Fruit fly (Drosophila melanogaster): ENCODE data around the gene rtv.
A peak's percentile ranks its signal among the peaks of the same experiment; 100 is the strongest.

rtv gene

DNA sequence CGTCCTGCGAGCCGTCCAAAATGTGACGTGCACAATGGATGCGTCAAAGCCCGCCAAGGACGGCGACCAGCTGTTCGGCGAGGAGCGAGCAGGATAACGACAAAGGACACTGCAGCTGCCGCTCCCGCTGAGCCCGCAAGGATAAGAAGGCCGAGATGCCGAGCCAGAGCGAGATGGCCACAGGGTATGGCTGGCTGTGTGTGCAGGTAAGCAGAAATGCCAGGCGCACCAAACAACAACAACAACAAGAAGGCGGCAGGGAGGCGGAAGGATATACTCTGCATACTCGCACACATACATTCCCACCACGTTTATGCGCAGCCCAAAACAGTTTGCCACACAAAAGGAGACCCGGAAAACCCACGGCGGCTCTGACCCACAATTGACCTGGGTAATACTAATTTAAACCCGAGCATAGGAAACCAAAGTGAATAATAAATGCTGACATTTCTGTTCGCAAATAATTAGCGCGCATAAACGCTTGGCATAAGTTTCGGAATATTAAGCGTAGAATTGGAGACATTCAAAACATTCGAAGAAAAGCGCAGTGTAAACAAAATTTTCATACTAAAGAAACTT, 7.1 kb downstream of the rtv start:
- TF ChIP-seq CTCF (optimal IDR thresholded peaks at IDR 0.05): no peak
- no peak for TF ChIP-seq CG8478 (optimal IDR thresholded peaks at IDR 0.05)

DNA sequence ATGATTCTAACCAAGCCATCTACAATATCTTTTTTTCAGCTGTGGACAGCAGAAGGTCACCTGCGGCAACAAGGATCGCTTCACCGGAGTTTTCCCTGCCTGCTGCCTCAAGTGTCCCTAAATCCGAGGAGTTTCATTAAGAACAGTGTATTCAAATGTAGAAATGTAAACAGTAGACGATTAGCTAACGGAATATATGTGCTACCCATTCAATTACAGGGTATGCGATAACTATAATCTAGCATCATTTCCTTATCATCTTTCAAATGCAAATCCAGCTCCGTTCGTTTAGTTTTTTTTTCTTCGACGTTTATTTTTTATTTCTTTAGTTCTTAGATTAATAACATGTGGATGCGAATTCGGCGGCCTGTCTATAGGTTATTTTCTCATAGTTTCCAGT, 9.2 kb downstream of the rtv start:
- TF ChIP-seq CG8478 (optimal IDR thresholded peaks at IDR 0.05): no peak
- TF ChIP-seq CTCF (optimal IDR thresholded peaks at IDR 0.05): no peak

DNA sequence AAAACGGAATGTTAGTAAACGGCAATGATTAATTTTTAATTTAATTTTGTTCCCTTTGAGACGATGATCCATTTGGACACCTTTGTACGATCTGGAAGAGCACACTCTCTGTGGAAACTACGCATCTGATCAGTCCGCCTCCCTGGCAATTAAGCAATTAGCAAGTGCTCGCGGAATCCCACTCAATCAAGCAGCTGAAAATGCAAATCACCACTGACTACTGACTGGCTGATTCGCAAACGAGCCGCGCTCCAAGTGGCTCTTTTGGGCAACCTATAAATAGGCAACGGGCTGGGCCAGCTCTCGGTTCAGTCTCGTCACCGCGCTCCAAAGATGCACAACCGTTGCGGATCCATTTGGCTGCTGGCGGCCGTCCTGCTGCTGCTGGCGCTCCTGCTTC, 10.0 kb downstream of the rtv start, which contains the start of gene CG15201:
Gene CG15201, plus strand, starts transcription at position 301 of the 400 bp plus-strand sequence.
- TF ChIP-seq CG8478 (optimal IDR thresholded peaks at IDR 0.05): no peak
- TF ChIP-seq CTCF (optimal IDR thresholded peaks at IDR 0.05): no peak

DNA sequence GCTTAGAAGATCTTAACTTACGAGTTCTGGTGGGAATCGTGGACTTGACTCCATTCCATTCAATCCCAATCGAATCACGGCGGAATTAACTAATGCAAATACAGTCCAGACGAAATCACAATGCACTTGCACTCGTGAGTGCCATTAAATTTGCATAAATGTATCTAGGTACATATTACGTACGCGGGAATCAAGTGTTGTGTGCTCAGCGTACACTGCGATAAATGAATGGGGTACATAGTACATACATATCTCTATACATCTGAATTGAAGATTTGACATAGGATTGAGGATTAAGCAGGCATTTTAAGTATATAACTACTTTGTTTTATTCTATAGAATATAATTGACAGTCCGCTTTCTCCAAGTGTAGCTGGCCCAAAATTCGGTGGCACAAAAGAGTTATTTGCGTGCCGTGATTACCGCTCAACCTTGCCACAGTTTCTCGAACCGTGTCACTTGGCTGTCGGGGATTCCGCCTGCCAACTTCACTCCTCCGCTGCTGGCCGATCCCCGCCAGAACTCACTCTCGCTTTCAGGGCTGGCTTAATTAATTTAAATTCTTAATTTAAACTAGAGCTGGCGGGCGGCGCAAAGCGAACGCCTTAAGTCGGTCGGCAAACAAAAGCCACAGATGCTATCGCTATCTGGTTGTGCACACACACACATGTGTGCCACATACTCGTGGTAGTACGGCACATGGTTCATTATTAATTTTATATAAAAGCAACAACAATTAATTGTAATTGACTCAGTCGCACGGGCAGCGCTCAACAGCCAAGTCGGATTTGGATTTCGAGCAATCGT, 11.8 kb downstream of the rtv start, which contains the start of the genes CG15199 and CG15202:
Gene CG15199, minus strand, starts transcription at position 51 of the 807 bp plus-strand sequence.
Gene CG15202, plus strand, starts transcription at position 757 of the 807 bp plus-strand sequence.
- TF ChIP-seq CG8478 (optimal IDR thresholded peaks at IDR 0.05) (no peak), CTCF (optimal IDR thresholded peaks at IDR 0.05) (no peak)

DNA sequence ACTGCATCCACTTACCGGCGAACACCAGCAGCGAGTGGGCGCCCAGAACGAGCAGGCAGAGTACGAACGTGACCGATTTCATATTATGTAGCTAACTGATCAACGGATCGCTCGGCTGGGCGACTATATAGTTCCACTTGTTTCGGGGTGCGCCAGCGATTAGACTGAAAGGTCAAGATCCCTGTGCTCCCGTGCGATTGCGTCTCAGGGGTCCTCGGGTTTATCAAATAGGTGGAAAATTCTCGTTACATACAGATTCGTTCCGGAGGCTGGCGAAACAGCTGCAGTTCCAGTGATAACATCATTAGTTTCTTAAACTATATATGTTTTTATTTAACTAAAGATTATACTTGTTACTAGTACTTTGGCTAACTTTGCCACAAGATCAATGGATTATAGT, 13.6 kb downstream of the rtv start, which contains the start of gene ssp7:
Gene ssp7, minus strand, starts transcription at position 101 of the 400 bp plus-strand sequence.
- TF ChIP-seq CG8478 (optimal IDR thresholded peaks at IDR 0.05): no peak
- no peak for TF ChIP-seq CTCF (optimal IDR thresholded peaks at IDR 0.05)

DNA sequence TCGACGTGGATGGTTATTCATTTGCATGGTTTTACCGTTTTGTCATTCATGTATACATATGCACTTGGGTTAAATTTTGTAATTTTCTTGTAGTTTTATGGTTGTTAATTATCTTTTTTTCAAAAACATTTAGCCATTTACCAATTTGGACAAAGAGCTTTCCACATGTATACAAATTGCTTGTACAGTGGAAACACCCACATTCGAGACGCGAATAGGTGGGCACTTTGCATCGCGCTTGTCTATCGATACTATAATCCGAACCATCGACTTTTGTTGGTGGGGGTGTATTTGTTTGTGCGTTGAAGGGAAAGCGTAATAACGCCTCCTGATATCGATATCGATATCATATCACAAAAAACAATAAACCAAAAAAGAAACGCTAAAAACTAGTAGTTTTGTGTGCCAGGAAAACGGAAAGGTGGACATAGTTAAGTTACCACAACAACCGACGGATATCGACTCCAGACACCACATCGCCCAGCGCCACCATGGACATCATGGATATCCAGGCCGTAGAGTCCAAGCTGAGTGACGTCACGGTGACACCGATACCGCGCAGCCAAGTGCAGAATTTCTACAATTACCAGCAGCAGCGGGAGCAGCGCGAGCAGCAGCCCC, 16.1 kb downstream of the rtv start, which contains the start of gene CDK2AP1:
Gene CDK2AP1, plus strand, starts transcription at position 294 of the 621 bp plus-strand sequence.
- TF ChIP-seq CTCF (optimal IDR thresholded peaks at IDR 0.05) (peak in 1 of 2 experiments; percentile 28), CG8478 (optimal IDR thresholded peaks at IDR 0.05) (no peak)

DNA sequence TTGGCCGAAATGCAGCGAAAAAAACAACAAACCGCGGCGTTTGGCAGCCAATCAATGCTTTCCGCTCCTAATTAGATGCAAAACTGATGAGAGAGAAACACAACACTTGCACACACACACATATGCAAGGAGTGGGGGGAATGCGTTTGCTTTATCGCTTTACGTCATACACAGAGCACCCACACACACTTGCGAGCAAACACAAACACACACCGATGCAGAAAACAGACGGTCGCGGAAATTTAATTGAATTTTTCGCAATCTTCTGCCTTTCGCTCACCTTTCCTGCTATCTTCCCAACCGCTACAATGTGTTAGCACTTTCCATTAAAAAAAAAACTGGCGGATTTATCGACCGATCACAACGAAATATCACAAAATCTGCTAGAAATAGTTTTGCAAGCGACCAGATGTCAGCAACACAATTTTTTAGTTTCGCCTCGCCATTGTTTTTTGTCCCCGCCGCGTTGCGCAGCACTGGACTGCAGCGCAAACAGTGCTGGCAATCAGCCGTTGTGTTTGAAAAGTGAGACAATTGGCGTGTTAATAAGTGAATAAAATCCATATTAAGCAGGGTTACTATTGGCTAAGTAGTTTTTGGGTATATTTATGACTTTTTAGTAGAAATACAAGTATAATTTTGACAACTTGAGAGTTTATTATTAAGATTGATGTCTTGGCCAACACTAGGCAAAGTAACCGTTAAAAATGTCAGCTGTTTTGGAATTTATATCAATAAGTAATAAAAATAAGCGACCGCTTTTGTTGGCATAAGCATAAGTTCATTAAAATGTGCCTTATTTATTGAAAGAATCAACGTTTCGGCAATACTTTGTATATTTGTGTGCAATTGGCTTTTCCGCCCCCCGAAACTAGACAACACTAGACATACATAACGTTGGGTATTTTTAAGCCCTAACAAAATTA, 16.9 kb downstream of the rtv start, which contains the start of gene Klp10A:
Gene Klp10A, minus strand, starts transcription at position 532 of the 926 bp plus-strand sequence.
- TF ChIP-seq CG8478 (optimal IDR thresholded peaks at IDR 0.05) (no peak), CTCF (optimal IDR thresholded peaks at IDR 0.05) (no peak)

DNA sequence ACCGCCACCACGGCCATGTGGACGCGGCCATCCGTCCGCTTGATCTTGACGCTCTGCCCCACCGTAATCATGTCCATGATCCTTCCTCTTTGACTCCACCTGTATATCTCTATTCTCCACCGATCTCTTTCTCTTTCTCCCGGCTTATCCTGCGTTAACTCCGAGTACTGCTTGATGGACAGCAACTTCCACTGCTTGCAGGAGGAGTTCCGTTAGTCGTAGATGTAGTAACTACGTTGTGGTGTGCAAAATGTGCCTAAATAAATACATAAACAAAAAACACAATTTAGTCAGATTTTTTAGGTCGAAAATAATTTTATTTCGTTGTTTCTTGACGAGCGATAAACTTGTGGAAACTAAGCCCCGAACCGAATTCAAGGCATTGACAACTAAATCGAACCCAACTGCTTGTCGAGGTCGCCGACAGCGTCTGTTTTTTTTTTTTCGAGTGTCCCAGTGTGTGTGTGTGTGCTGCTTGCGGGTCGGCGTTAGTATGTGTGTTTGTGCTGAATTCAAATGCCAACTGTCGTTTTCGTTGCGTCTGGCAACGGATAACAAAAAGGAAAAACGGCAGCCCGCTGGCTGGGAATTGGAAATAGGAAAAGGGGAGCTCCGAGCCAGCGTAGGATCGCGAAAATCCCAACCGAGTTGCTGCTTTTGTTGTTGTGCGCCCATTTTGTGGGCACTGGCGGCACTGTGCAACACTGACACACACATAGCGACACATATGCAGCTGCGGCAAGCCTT, 17.8 kb downstream of the rtv start:
- TF ChIP-seq CG8478 (optimal IDR thresholded peaks at IDR 0.05) (no peak), CTCF (optimal IDR thresholded peaks at IDR 0.05) (no peak)

DNA sequence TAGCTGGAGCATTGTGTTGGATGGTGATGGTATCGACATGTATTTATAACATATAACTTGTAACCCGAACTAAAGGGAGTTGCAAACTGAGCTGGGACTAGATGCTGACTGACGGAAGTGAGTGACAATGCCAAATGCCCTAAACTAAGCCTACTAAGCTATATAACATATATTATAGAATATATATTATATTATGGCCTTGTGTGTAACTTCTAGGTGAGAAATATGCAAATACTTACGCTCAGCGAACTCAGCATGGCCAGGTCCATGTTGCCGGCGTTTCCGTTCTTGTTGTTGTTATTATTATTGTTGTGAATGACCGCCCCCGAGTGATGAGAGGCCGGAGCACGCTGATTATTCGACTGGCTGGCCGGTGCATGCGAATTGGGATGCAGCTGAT, 21.5 kb downstream of the rtv start, which contains the start of gene CG44385:
Gene CG44385, minus strand, starts transcription at position 101 of the 400 bp plus-strand sequence.
- no peak for TF ChIP-seq CTCF (optimal IDR thresholded peaks at IDR 0.05)
- no peak for TF ChIP-seq CG8478 (optimal IDR thresholded peaks at IDR 0.05)

DNA sequence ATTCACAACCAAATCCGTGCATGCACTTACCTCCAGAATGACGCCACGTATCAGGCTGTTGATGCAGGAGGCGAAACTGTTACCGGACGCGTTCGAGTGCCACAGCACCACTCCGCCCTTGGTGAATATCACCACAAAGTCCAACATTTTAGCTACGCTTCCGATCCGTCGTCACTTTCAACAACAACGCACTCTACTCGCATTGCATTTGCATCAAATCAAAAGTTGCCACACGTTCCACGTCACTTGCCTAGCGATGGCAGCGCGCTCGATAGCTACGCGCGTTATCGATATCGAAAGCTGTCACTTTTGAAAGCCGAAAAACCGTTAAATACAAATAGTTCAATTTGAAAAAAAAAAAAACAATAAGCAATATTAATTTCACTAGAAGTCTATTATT, 25.0 kb downstream of the rtv start, which contains the start of gene SrpRalpha:
Gene SrpRalpha, minus strand, starts transcription at position 260 of the 400 bp plus-strand sequence.
- TF ChIP-seq CTCF (optimal IDR thresholded peaks at IDR 0.05): no peak
- TF ChIP-seq CG8478 (optimal IDR thresholded peaks at IDR 0.05): no peak

DNA sequence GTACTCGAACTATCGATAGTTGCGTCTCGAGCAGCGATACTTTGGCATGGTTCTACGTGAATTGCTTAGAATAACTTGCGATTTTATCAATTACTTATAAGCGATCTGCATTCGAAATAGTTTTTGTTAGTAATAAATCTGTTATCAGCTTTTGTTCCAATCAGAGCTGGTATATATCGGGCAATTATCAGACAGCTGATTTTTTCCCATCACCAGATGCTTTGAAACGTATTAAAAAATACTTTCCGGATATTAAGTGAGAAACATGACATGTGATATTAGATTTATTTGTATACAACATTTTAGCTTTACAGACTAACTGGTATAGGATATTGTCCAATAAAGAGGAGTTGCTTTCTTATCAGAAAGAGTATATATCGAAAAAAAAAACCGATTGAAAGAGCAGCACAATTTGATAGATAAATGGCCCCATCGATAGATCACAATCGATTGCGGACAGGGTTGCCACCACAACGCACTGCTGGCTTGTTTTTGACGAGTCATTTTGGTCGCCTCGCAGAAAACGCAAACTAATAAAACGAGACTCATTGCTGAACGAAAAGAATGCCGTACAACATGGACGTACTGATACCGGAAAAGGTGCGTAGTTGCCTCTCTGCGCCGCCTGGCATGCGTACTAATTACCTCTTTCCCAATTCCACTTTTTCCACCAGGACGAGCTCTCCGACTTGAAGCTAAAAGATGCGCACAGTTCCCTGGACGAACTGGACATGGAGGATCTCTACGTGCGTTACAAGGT, 28.9 kb downstream of the rtv start, which contains the start of gene Rpt3:
Gene Rpt3, plus strand, starts transcription at position 353 of the 760 bp plus-strand sequence.
- no peak for TF ChIP-seq CTCF (optimal IDR thresholded peaks at IDR 0.05)
- TF ChIP-seq CG8478 (optimal IDR thresholded peaks at IDR 0.05): no peak

DNA sequence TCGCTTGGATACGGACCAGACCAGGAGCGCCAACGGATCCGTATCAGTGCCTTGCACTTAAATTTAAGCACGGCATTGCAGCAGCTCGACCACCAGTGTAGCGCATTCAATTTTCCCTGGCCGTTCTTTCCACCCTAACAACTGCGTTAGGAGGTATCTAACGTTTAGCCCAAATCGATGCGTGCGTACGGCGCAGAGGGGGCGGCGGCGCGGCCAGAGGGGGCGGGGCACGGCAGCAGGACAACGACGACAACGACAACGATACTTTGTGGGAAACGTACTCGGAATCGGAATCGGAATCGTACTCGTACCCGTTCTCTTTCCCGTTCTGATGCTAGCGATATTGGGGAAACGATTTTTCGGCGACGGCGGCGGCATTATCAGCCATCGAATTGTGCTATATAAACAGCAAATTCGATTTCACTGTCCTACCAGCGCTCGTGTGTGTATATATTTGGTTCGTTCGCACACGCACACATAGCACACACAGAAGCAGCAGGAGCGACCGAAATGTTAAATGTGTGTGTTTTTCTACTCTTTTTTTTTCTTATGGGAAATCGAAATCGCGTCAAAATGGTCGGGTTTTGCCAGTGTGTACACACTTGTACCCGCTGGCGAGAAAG, 29.6 kb downstream of the rtv start, which contains the start of gene CG11122:
Gene CG11122, minus strand, starts transcription at position 601 of the 623 bp plus-strand sequence.
- TF ChIP-seq CG8478 (optimal IDR thresholded peaks at IDR 0.05) (no peak), CTCF (optimal IDR thresholded peaks at IDR 0.05) (no peak)

All from S2 (cell line).